Worm (Caenorhabditis elegans) whole organism, mixed stage, embryonic: ENCODE measurements around the gene mtrr-1.

Experiments used
- ces-1 ChIP-seq: fragments of 150-350 bp; optimal IDR thresholded peaks from 2 replicates; lab custom pipeline; 2014; ENCODE audit warnings: missing biosample characterization, missing genetic modification reagents, missing genetic modification characterization
- elt-3 ChIP-seq: fragments of 150-350 bp; optimal IDR thresholded peaks from 2 replicates; lab custom pipeline; 2014; ENCODE audit warnings: missing biosample characterization, missing genetic modification characterization
- lin-13 ChIP-seq: fragments of 150-350 bp; optimal IDR thresholded peaks from 2 replicates; lab custom pipeline; 2014; ENCODE audit warnings: missing biosample characterization, missing genetic modification characterization
- lsy-2 ChIP-seq: fragments of 150-350 bp; optimal IDR thresholded peaks from 2 replicates; lab custom pipeline; 2014; ENCODE audit warnings: missing biosample characterization, missing genetic modification characterization
- nhr-237 ChIP-seq: fragments of 150-350 bp; optimal IDR thresholded peaks from 2 replicates; lab custom pipeline; 2014; ENCODE audit warnings: missing biosample characterization, missing genetic modification characterization
- nhr-28 ChIP-seq: fragments of 150-350 bp; optimal IDR thresholded peaks from 2 replicates; lab custom pipeline; 2014; ENCODE audit warnings: missing biosample characterization, missing genetic modification characterization
- pha-4 ChIP-seq: fragments of 150-350 bp; optimal IDR thresholded peaks from 2 replicates; lab custom pipeline; 2018; ENCODE audit warnings: missing biosample characterization, missing genetic modification reagents, missing genetic modification characterization

DNA sequence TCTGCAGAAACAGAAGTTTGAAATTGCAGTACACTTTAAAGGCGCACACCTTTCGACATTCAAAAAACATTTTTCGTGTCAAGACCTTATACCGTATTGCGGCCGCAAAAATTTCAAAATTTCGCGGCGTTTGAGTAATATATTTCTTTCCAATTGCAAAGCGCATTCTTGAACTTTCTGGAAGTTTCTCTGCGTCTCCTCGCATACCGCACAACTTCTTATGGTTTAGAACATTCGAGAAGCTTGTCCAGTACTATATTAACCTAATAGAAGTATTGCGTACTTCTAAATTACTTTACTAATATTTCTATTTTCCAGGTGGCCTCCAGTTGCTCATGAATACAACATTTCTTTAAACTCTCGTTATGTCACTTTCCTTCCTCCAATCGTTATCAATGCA is 50.9 kb downstream of the mtrr-1 start:
- TF ChIP-seq pha-4 (tag; lab: Kevin White, UChicago) (no peak), lsy-2 (tag; lab: Kevin White, UChicago) (no peak), ces-1 (GFP tag; lab: Kevin White, UChicago) (no peak), nhr-237 (tag; lab: Kevin White, UChicago) (no peak), elt-3 (no peak), nhr-28 (tag; lab: Kevin White, UChicago) (no peak), lin-13 (no peak)
